Worm (Caenorhabditis elegans): ENCODE measurements around the gene rheb-1.

The rheb-1 gene

ce11 chrIII:9496083-9496482, 40.3 kb upstream of the rheb-1 start:
- TF ChIP-seq odd-2 (tag; optimal IDR thresholded peaks at IDR 0.05) (no peak), pros-1 (tag; optimal IDR thresholded peaks at IDR 0.05) (no peak), gmeb-2 (tag; optimal IDR thresholded peaks at IDR 0.05) (no peak), ceh-2 (tag; optimal IDR thresholded peaks at IDR 0.05) (no peak)

ce11 chrIII:9494209-9494608, 38.4 kb upstream of the rheb-1 start:
- TF ChIP-seq ceh-24 (tag; optimal IDR thresholded peaks at IDR 0.05) (no peak), ceh-48 (tag; optimal IDR thresholded peaks at IDR 0.05) (no peak), pqm-1 (tag; optimal IDR thresholded peaks at IDR 0.05) (no peak), che-1 (tag; optimal IDR thresholded peaks at IDR 0.05) (no peak), pha-2 (tag; optimal IDR thresholded peaks at IDR 0.05) (no peak), ceh-45 (GFP tag; IDR thresholded peaks at IDR 0.05) (no peak), sox-2 (GFP tag; IDR thresholded peaks at IDR 0.05) (no peak), ceh-9 (tag; optimal IDR thresholded peaks at IDR 0.05) (no peak), ets-4 (tag; optimal IDR thresholded peaks at IDR 0.05) (no peak), ceh-18 (tag; optimal IDR thresholded peaks at IDR 0.05) (no peak), ceh-14 (tag; optimal IDR thresholded peaks at IDR 0.05) (no peak), elt-2 (tag; optimal IDR thresholded peaks at IDR 0.05) (no peak), elt-4 (tag; optimal IDR thresholded peaks at IDR 0.05) (no peak), nhr-232 (tag; optimal IDR thresholded peaks at IDR 0.05) (no peak), hlh-6 (tag; optimal IDR thresholded peaks at IDR 0.05) (no peak), dmd-4 (tag; optimal IDR thresholded peaks at IDR 0.05; ENCODE audit: borderline replicate concordance) (no peak), tbx-7 (tag; optimal IDR thresholded peaks at IDR 0.05) (no peak), mec-3 (tag; optimal IDR thresholded peaks at IDR 0.05; ENCODE audit: borderline replicate concordance) (no peak), K09A11.1 (tag; optimal IDR thresholded peaks at IDR 0.05; ENCODE audit: insufficient read depth) (no peak), pax-1 (tag; optimal IDR thresholded peaks at IDR 0.05) (no peak)

ce11 chrIII:9490783-9491547, 35.1 kb upstream of the rheb-1 start, which contains the start of the genes dars-1 and ctr-9:
dars-1 (minus strand) TSS chrIII:9491215.
ctr-9 (plus strand) TSS chrIII:9491396.
- TF ChIP-seq fax-1 (tag; optimal IDR thresholded peaks at IDR 0.05) (no peak), C08G9.2 (tag; optimal IDR thresholded peaks at IDR 0.05) (no peak), hlh-6 (tag; optimal IDR thresholded peaks at IDR 0.05) (no peak), ztf-16 (tag; optimal IDR thresholded peaks at IDR 0.05) (no peak), ceh-24 (tag; optimal IDR thresholded peaks at IDR 0.05) (no peak), lim-6 (tag; optimal IDR thresholded peaks at IDR 0.05) (no peak), K09A11.1 (tag; optimal IDR thresholded peaks at IDR 0.05; ENCODE audit: insufficient read depth) (no peak), unc-55 (GFP tag; optimal IDR thresholded peaks at IDR 0.05) (no peak), pat-9 (tag; optimal IDR thresholded peaks at IDR 0.05) (no peak), ceh-18 (tag; optimal IDR thresholded peaks at IDR 0.05) (no peak), ceh-45 (GFP tag; IDR thresholded peaks at IDR 0.05) (no peak), madf-2 (tag; optimal IDR thresholded peaks at IDR 0.05) (no peak), fkh-10 (GFP tag; optimal IDR thresholded peaks at IDR 0.05) (no peak)

ce11 chrIII:9489798-9490197, 34.0 kb upstream of the rheb-1 start:
- TF ChIP-seq npax-4 (tag; optimal IDR thresholded peaks at IDR 0.05) (no peak), K09A11.1 (tag; optimal IDR thresholded peaks at IDR 0.05; ENCODE audit: insufficient read depth) (no peak), nhr-232 (tag; optimal IDR thresholded peaks at IDR 0.05) (no peak), sdc-2 (tag; optimal IDR thresholded peaks at IDR 0.05) (no peak), hlh-6 (tag; optimal IDR thresholded peaks at IDR 0.05) (no peak), tbx-2 (tag; optimal IDR thresholded peaks at IDR 0.05) (no peak), ceh-34 (tag; optimal IDR thresholded peaks at IDR 0.05) (no peak), pha-2 (tag; optimal IDR thresholded peaks at IDR 0.05) (no peak), fkh-6 (tag; optimal IDR thresholded peaks at IDR 0.05) (no peak), Y22D7AL.16 (tag; optimal IDR thresholded peaks at IDR 0.05) (no peak), elt-2 (tag; optimal IDR thresholded peaks at IDR 0.05) (no peak)
